Worm (Caenorhabditis elegans) whole organism, midembryonic: ENCODE results near the gene C15B12.1.

Experiments used
- T22C8.4 ChIP-seq: fragments of 200-800 bp; sonication (Bioruptor generic); IDR thresholded peaks from 2 replicates; pipeline ENCODE4 v1.3.6; 2022; ENCODE audit warnings: missing genetic modification characterization, missing compliant biosample characterization
- cog-1 ChIP-seq: sonication (generic microtip); optimal IDR thresholded peaks from 2 replicates; lab custom pipeline; 2016; ENCODE audit warnings: missing genetic modification characterization, missing compliant biosample characterization
- flt-1 ChIP-seq: fragments of 200-800 bp; sonication (Bioruptor generic); IDR thresholded peaks from 2 replicates; pipeline ENCODE4 v1.3.6; 2022; ENCODE audit warnings: missing genetic modification characterization, missing compliant biosample characterization
- klf-2 ChIP-seq: fragments of 200-800 bp; sonication (Bioruptor generic); conservative IDR thresholded peaks from 2 replicates; pipeline ENCODE4 v1.3.6; 2022; ENCODE audit warnings: missing genetic modification reagents, missing genetic modification characterization, missing compliant biosample characterization
- med-1 ChIP-seq: sonication (generic microtip); optimal IDR thresholded peaks from 2 replicates; lab custom pipeline; 2017; ENCODE audit warnings: missing genetic modification characterization, mild to moderate bottlenecking, missing compliant biosample characterization, antibody characterized with exemption, missing genetic modification reagents; ENCODE audit not compliant: insufficient read depth
- ref-1 ChIP-seq: fragments of 200-800 bp; sonication (Bioruptor generic); conservative IDR thresholded peaks from 2 replicates; pipeline ENCODE4 v1.3.6; 2022; ENCODE audit warnings: missing genetic modification reagents, missing genetic modification characterization, missing compliant biosample characterization
- tab-1 ChIP-seq: fragments of 200-800 bp; sonication (Bioruptor generic); IDR thresholded peaks from 2 replicates; pipeline ENCODE4 v1.3.6; 2022; ENCODE audit warnings: missing genetic modification characterization, missing compliant biosample characterization
- ztf-23 ChIP-seq: fragments of 200-800 bp; sonication (Bioruptor generic); IDR thresholded peaks from 2 replicates; pipeline ENCODE4 v1.3.6; 2022; ENCODE audit warnings: missing genetic modification reagents, missing genetic modification characterization, missing compliant biosample characterization
- ztf-29 ChIP-seq: fragments of 200-800 bp; sonication (Bioruptor generic); IDR thresholded peaks from 2 replicates; pipeline ENCODE4 v1.3.6; 2022; ENCODE audit warnings: missing genetic modification reagents, missing genetic modification characterization, missing compliant biosample characterization

DNA sequence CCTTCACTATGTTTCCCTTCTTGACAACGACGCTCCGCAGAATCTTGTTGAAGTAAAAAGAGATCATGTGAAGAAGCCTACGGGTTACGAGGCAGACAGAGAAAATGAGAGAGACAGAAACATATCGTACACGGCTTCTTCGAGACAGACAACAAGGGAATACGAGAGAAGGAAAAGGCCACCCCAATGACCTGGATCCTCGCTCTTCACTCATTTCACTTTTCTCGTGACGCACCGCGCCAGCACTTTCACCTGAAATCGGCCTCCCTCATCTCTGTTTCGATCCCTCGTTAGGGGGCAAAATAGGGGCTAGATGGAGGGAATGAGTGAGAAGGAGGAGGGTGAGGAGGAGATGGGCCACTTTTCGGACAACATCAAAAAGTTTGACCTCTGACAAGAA, 38.7 kb downstream of the C15B12.1 start:
- TF ChIP-seq klf-2 (GFP tag; lab: Robert Waterston, UW) = no peak
- no peak for TF ChIP-seq tab-1 (GFP tag; lab: Robert Waterston, UW)
- no peak for TF ChIP-seq cog-1 (tag; lab: Kevin White, UChicago)
- TF ChIP-seq ref-1 (GFP tag; lab: Robert Waterston, UW) = no peak
- no peak for TF ChIP-seq ztf-23 (GFP tag; lab: Robert Waterston, UW)
- no peak for TF ChIP-seq med-1 (GFP tag; lab: Kevin White, UChicago)
- TF ChIP-seq flt-1 = no peak
- TF ChIP-seq ztf-29 = no peak
- no peak for TF ChIP-seq T22C8.4 (GFP tag; lab: Robert Waterston, UW)
